Worm (Caenorhabditis elegans) whole organism, L2 larva: ENCODE results near the gene htp-1.
A peak's percentile ranks its signal among the peaks of the same experiment; 100 is the strongest.

ENCODE experiments used
- C34F6.9 ChIP-seq: fragments of 150-350 bp; optimal IDR thresholded peaks from 2 replicates; lab custom pipeline; 2014; ENCODE audit warnings: missing biosample characterization, missing genetic modification characterization
- F13H6.1 ChIP-seq: sonication (generic microtip); optimal IDR thresholded peaks from 2 replicates; lab custom pipeline; 2016; ENCODE audit warnings: missing genetic modification characterization, missing compliant biosample characterization
- R02D3.7 ChIP-seq: fragments of 150-350 bp; optimal IDR thresholded peaks from 2 replicates; lab custom pipeline; 2014; ENCODE audit warnings: missing biosample characterization, missing genetic modification characterization
- Y55F3AM.14 ChIP-seq: fragments of 200-800 bp; sonication (Bioruptor generic); optimal IDR thresholded peaks from 2 replicates; lab custom pipeline; 2018; ENCODE audit warnings: mild to moderate bottlenecking, missing genetic modification characterization, missing compliant biosample characterization
- ZK546.5 ChIP-seq: sonication (generic microtip); optimal IDR thresholded peaks from 2 replicates; lab custom pipeline; 2017; ENCODE audit warnings: missing biosample characterization, missing genetic modification characterization
- alr-1 ChIP-seq: fragments of 150-350 bp; optimal IDR thresholded peaks from 2 replicates; lab custom pipeline; 2014; ENCODE audit warnings: missing biosample characterization, missing genetic modification characterization
- aly-2 ChIP-seq: fragments of 150-350 bp; optimal IDR thresholded peaks from 2 replicates; lab custom pipeline; 2014; ENCODE audit warnings: missing biosample characterization, missing genetic modification characterization
- ama-1 ChIP-seq: fragments of 150-350 bp; optimal IDR thresholded peaks from 2 replicates; lab custom pipeline; 2018; ENCODE audit warnings: inconsistent platforms
- blmp-1 ChIP-seq: sonication (generic microtip); optimal IDR thresholded peaks from 2 replicates; lab custom pipeline; 2017; ENCODE audit warnings: missing genetic modification characterization, mild to moderate bottlenecking, missing compliant biosample characterization, antibody characterized with exemption, moderate library complexity; ENCODE audit not compliant: insufficient read depth
- ceh-16 ChIP-seq: fragments of 150-350 bp; optimal IDR thresholded peaks from 2 replicates; lab custom pipeline; 2014; ENCODE audit warnings: missing biosample characterization, missing genetic modification characterization
- ceh-82 ChIP-seq: fragments of 150-350 bp; optimal IDR thresholded peaks from 2 replicates; lab custom pipeline; 2014; ENCODE audit warnings: missing biosample characterization, missing genetic modification characterization
- crh-2 ChIP-seq: sonication (generic microtip); optimal IDR thresholded peaks from 2 replicates; lab custom pipeline; 2017; ENCODE audit warnings: missing biosample characterization, missing genetic modification characterization
- dmd-4 ChIP-seq: sonication (generic microtip); optimal IDR thresholded peaks from 2 replicates; lab custom pipeline; 2017; ENCODE audit warnings: missing biosample characterization, missing genetic modification characterization
- egl-27 ChIP-seq: sonication (generic microtip); optimal IDR thresholded peaks from 3 replicates; lab custom pipeline; 2017; ENCODE audit warnings: missing biosample characterization, missing genetic modification reagents, missing genetic modification characterization
- elt-1 ChIP-seq: fragments of 150-350 bp; optimal IDR thresholded peaks from 2 replicates; lab custom pipeline; 2014; ENCODE audit warnings: missing biosample characterization, missing genetic modification characterization
- elt-3 ChIP-seq: sonication (generic microtip); optimal IDR thresholded peaks from 2 replicates; lab custom pipeline; 2017; ENCODE audit warnings: missing biosample characterization, missing genetic modification characterization
- fos-1 ChIP-seq: fragments of 150-350 bp; optimal IDR thresholded peaks from 2 replicates; lab custom pipeline; 2014; ENCODE audit warnings: missing biosample characterization, missing genetic modification characterization
- gmeb-1 ChIP-seq: fragments of 150-350 bp; optimal IDR thresholded peaks from 2 replicates; lab custom pipeline; 2014; ENCODE audit warnings: missing biosample characterization, missing genetic modification characterization
- lin-11 ChIP-seq: fragments of 150-350 bp; sonication (generic microtip); optimal IDR thresholded peaks from 2 replicates; lab custom pipeline; 2014; ENCODE audit warnings: missing biosample characterization, missing genetic modification characterization, inconsistent platforms, mixed read lengths
- lin-13 ChIP-seq: fragments of 150-350 bp; optimal IDR thresholded peaks from 2 replicates; lab custom pipeline; 2014; ENCODE audit warnings: missing biosample characterization, missing genetic modification reagents, missing genetic modification characterization
- lin-39 ChIP-seq: fragments of 150-350 bp; optimal IDR thresholded peaks from 2 replicates; lab custom pipeline; 2014; ENCODE audit warnings: missing biosample characterization, missing genetic modification reagents, missing genetic modification characterization
- lsy-2 ChIP-seq, 2 experiments: fragments of 150-350 bp in 1 of 2; sonication (generic microtip) in 1 of 2; optimal IDR thresholded peaks; 2 replicates each; lab custom pipeline; 2014 to 2017; ENCODE audit warnings: missing biosample characterization in 2 of 2, missing genetic modification characterization in 2 of 2
- mab-5 ChIP-seq: fragments of 150-350 bp; optimal IDR thresholded peaks from 2 replicates; lab custom pipeline; 2014; ENCODE audit warnings: missing biosample characterization, missing genetic modification characterization
- mbf-1 ChIP-seq: sonication (generic microtip); optimal IDR thresholded peaks from 2 replicates; lab custom pipeline; 2017; ENCODE audit warnings: missing biosample characterization, missing genetic modification characterization
- mdl-1 ChIP-seq, 2 experiments: fragments of 150-350 bp in 1 of 2; sonication (generic microtip) in 1 of 2; optimal IDR thresholded peaks; 2 replicates each; lab custom pipeline; 2017; ENCODE audit warnings: missing biosample characterization in 2 of 2, missing genetic modification characterization in 2 of 2
- nhr-10 ChIP-seq: sonication (generic microtip); optimal IDR thresholded peaks from 2 replicates; lab custom pipeline; 2017; ENCODE audit warnings: missing biosample characterization, missing genetic modification characterization
- nhr-11 ChIP-seq: fragments of 150-350 bp; optimal IDR thresholded peaks from 2 replicates; lab custom pipeline; 2014; ENCODE audit warnings: missing biosample characterization, missing genetic modification characterization
- nhr-12 ChIP-seq: fragments of 150-350 bp; optimal IDR thresholded peaks from 2 replicates; lab custom pipeline; 2014; ENCODE audit warnings: missing biosample characterization, missing genetic modification characterization
- nhr-129 ChIP-seq: fragments of 150-350 bp; optimal IDR thresholded peaks from 2 replicates; lab custom pipeline; 2014; ENCODE audit warnings: missing biosample characterization, missing genetic modification characterization
- nhr-21 ChIP-seq: fragments of 150-350 bp; optimal IDR thresholded peaks from 2 replicates; lab custom pipeline; 2014; ENCODE audit warnings: missing biosample characterization, missing genetic modification characterization
- nhr-23 ChIP-seq: fragments of 150-350 bp; optimal IDR thresholded peaks from 2 replicates; lab custom pipeline; 2014; ENCODE audit warnings: missing biosample characterization, missing genetic modification reagents, missing genetic modification characterization
- nhr-237 ChIP-seq: fragments of 150-350 bp; optimal IDR thresholded peaks from 2 replicates; lab custom pipeline; 2014; ENCODE audit warnings: missing biosample characterization, missing genetic modification characterization
- nhr-25 ChIP-seq: fragments of 150-350 bp; sonication (generic microtip); optimal IDR thresholded peaks from 3 replicates; lab custom pipeline; 2014; ENCODE audit warnings: missing biosample characterization, missing genetic modification characterization
- nhr-6 ChIP-seq: fragments of 150-350 bp; optimal IDR thresholded peaks from 2 replicates; lab custom pipeline; 2014; ENCODE audit warnings: missing biosample characterization, missing genetic modification characterization
- nhr-77 ChIP-seq: fragments of 150-350 bp; optimal IDR thresholded peaks from 2 replicates; lab custom pipeline; 2014; ENCODE audit warnings: missing biosample characterization, missing genetic modification characterization
- peb-1 ChIP-seq: fragments of 150-350 bp; optimal IDR thresholded peaks from 2 replicates; lab custom pipeline; 2014; ENCODE audit warnings: missing biosample characterization, missing genetic modification characterization
- sem-4 ChIP-seq: fragments of 150-350 bp; optimal IDR thresholded peaks from 2 replicates; lab custom pipeline; 2014; ENCODE audit warnings: missing biosample characterization, missing genetic modification reagents, missing genetic modification characterization
- skn-1 ChIP-seq: sonication (generic microtip); optimal IDR thresholded peaks from 2 replicates; lab custom pipeline; 2017; ENCODE audit warnings: missing biosample characterization, missing genetic modification characterization
- sma-3 ChIP-seq: sonication (generic microtip); optimal IDR thresholded peaks from 2 replicates; lab custom pipeline; 2016; ENCODE audit warnings: missing genetic modification reagents, missing genetic modification characterization, missing compliant biosample characterization
- sma-9 ChIP-seq, 2 experiments: fragments of 150-350 bp in 1 of 2; sonication (generic microtip) in 1 of 2; optimal IDR thresholded peaks; 2 replicates each; lab custom pipeline; 2014 to 2016; ENCODE audit warnings: missing genetic modification characterization in 2 of 2, mild to moderate bottlenecking in 1 of 2, missing biosample characterization in 1 of 2, missing compliant biosample characterization in 1 of 2, missing genetic modification reagents in 1 of 2, moderate library complexity in 1 of 2
- snpc-4 ChIP-seq: fragments of 150-350 bp; optimal IDR thresholded peaks from 2 replicates; lab custom pipeline; 2014; ENCODE audit warnings: missing biosample characterization, missing genetic modification characterization
- unc-39 ChIP-seq: fragments of 150-350 bp; optimal IDR thresholded peaks from 2 replicates; lab custom pipeline; 2014; ENCODE audit warnings: missing biosample characterization, missing genetic modification characterization
- unc-55 ChIP-seq: fragments of 150-350 bp; sonication (generic microtip); optimal IDR thresholded peaks from 3 replicates; lab custom pipeline; 2014; ENCODE audit warnings: missing biosample characterization, missing genetic modification reagents, missing genetic modification characterization
- unc-62 ChIP-seq: fragments of 150-350 bp; optimal IDR thresholded peaks from 2 replicates; lab custom pipeline; 2014; ENCODE audit warnings: missing biosample characterization, missing genetic modification reagents, missing genetic modification characterization
- zag-1 ChIP-seq: fragments of 150-350 bp; optimal IDR thresholded peaks from 2 replicates; lab custom pipeline; 2014; ENCODE audit warnings: missing biosample characterization, missing genetic modification characterization
- ztf-1 ChIP-seq: fragments of 200-800 bp; sonication (Bioruptor generic); conservative IDR thresholded peaks from 2 replicates; pipeline ENCODE4 v1.3.6; 2022; ENCODE audit warnings: missing genetic modification characterization, missing compliant biosample characterization
- ztf-11 ChIP-seq: sonication (generic microtip); optimal IDR thresholded peaks from 2 replicates; lab custom pipeline; 2017; ENCODE audit warnings: missing biosample characterization, missing genetic modification characterization
- ztf-4 ChIP-seq: fragments of 150-350 bp; optimal IDR thresholded peaks from 2 replicates; lab custom pipeline; 2014; ENCODE audit warnings: missing biosample characterization, missing genetic modification characterization

Gene htp-1

DNA sequence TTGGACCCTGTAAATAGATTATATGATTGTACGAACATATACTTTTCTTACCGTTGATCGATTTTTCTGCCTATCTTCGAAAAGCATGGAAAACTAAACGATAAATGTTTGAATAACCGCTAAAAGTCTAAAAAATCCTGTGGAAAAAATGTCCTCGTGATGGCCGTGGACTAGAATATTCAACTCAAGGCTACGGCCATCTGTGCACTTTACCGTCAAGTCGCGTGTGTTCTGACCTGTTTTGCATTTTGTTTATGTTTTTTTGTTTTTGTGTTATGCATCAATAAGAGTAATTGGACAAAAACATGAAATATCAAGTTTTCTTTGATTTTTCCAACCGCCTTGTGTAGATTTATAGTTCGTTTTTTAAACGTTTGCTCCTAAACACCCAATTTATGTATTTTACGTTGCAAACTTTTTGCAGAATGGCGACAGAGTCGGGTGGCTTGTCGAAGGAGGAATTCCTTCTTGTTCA, 27.2 kb downstream of the htp-1 start, which contains the start of the genes hda-6 and F41H10.4:
Gene hda-6 (minus strand): TSS at position 172 of the 475 bp plus-strand sequence.
Gene F41H10.4 (plus strand): TSS at position 425 of the 475 bp plus-strand sequence.
- TF ChIP-seq snpc-4, result no peak
- TF ChIP-seq elt-1, result no peak
- TF ChIP-seq mdl-1 (tag; optimal IDR thresholded peaks at IDR 0.05; lab: Kevin White, UChicago), result peak in 1 of 2 experiments; percentile 29
- TF ChIP-seq alr-1 (tag; lab: Kevin White, UChicago), result no peak
- peak; percentile 69 for TF ChIP-seq F13H6.1
- peak; percentile 66 for TF ChIP-seq nhr-6 (tag; lab: Kevin White, UChicago)
- TF ChIP-seq nhr-12 (tag; lab: Kevin White, UChicago), result no peak
- TF ChIP-seq nhr-11 (tag; lab: Kevin White, UChicago), result no peak
- peak; percentile 75 for TF ChIP-seq unc-55 (GFP tag; lab: Kevin White, UChicago)
- peak; percentile 64 for TF ChIP-seq sma-3
- no peak for TF ChIP-seq nhr-237 (tag; lab: Kevin White, UChicago)
- TF ChIP-seq gmeb-1, result peak; percentile 80
- TF ChIP-seq fos-1 (tag; lab: Kevin White, UChicago), result peak; percentile 54
- TF ChIP-seq ztf-11 (tag; lab: Kevin White, UChicago), result no peak
- no peak for TF ChIP-seq nhr-10 (tag; lab: Kevin White, UChicago)
- TF ChIP-seq skn-1 (tag; lab: Kevin White, UChicago), result no peak
- TF ChIP-seq mbf-1 (tag; lab: Kevin White, UChicago), result no peak
- no peak for TF ChIP-seq peb-1 (tag; lab: Kevin White, UChicago)
- TF ChIP-seq lin-39, result no peak
- TF ChIP-seq ama-1 (lab: Kevin White, UChicago), result no peak
- TF ChIP-seq unc-62, result no peak
- no peak for TF ChIP-seq ztf-4
- peak; percentile 72 for TF ChIP-seq crh-2
- no peak for TF ChIP-seq blmp-1 (tag; lab: Kevin White, UChicago)
- no peak for TF ChIP-seq Y55F3AM.14
- no peak for TF ChIP-seq dmd-4 (tag; lab: Kevin White, UChicago)
- peak; percentile 76 for TF ChIP-seq nhr-129 (tag; lab: Kevin White, UChicago)
- no peak for TF ChIP-seq aly-2
- TF ChIP-seq ceh-16 (tag; lab: Kevin White, UChicago), result no peak
- peak; percentile 47 for TF ChIP-seq mab-5 (tag; lab: Kevin White, UChicago)
- peak; percentile 24 for TF ChIP-seq egl-27 (tag; lab: Kevin White, UChicago)
- TF ChIP-seq unc-39 (tag; lab: Kevin White, UChicago), result no peak
- no peak for TF ChIP-seq nhr-77 (tag; lab: Kevin White, UChicago)
- peak; percentile 87 for TF ChIP-seq nhr-25 (tag; lab: Kevin White, UChicago)
- no peak for TF ChIP-seq zag-1 (tag; lab: Kevin White, UChicago)
- peak; percentile 86 for TF ChIP-seq C34F6.9
- peak; percentile 14 for TF ChIP-seq lin-11 (tag; lab: Kevin White, UChicago)
- no peak for TF ChIP-seq nhr-23 (tag; lab: Kevin White, UChicago)
- TF ChIP-seq lin-13 (GFP tag; lab: Kevin White, UChicago), result peak; percentile 59
- TF ChIP-seq ceh-82, result no peak
- TF ChIP-seq elt-3 (tag; lab: Kevin White, UChicago), result no peak
- TF ChIP-seq R02D3.7 (tag; lab: Kevin White, UChicago), result peak; percentile 13
- TF ChIP-seq ZK546.5, result no peak
- peak; percentile 83 for TF ChIP-seq sma-9 (GFP tag; optimal IDR thresholded peaks at IDR 0.05; lab: Kevin White, UChicago)
- TF ChIP-seq sma-9 (tag; optimal IDR thresholded peaks at IDR 0.05; lab: Kevin White, UChicago), result no peak
- TF ChIP-seq lsy-2 (tag; optimal IDR thresholded peaks at IDR 0.05; lab: Kevin White, UChicago), result peak; percentile 70 to 91
- TF ChIP-seq ztf-1 (GFP tag; lab: Robert Waterston, UW), result no peak
- TF ChIP-seq nhr-21 (tag; lab: Kevin White, UChicago), result peak; percentile 55
- peak; percentile 37 for TF ChIP-seq sem-4 (tag; lab: Kevin White, UChicago)
- TF ChIP-seq, all 48 proteins: peak for 20
